Worm (Caenorhabditis elegans) whole organism, L4 larva: ENCODE results near the gene bgnt-1.1.

Experiments used
- F10B5.3 ChIP-seq: sonication (generic microtip); optimal IDR thresholded peaks from 2 replicates; lab custom pipeline; 2016; ENCODE audit warnings: mild to moderate bottlenecking, missing genetic modification characterization, missing compliant biosample characterization
- F49E8.2 ChIP-seq: sonication (generic microtip); optimal IDR thresholded peaks from 2 replicates; lab custom pipeline; 2016; ENCODE audit warnings: missing compliant biosample characterization, mild to moderate bottlenecking, missing genetic modification characterization, borderline replicate concordance
- R02D3.7 ChIP-seq: fragments of 150-350 bp; sonication (generic microtip); optimal IDR thresholded peaks from 3 replicates; lab custom pipeline; 2014; ENCODE audit warnings: missing biosample characterization, missing genetic modification characterization
- T20F7.1 ChIP-seq: fragments of 200-800 bp; sonication (Bioruptor generic); optimal IDR thresholded peaks from 2 replicates; lab custom pipeline; 2018; ENCODE audit warnings: mild to moderate bottlenecking, missing genetic modification characterization, missing compliant biosample characterization
- T26A8.4 ChIP-seq: fragments of 200-800 bp; sonication (Bioruptor generic); IDR thresholded peaks from 2 replicates; pipeline ENCODE4 v1.3.6; 2022; ENCODE audit warnings: missing genetic modification characterization, missing compliant biosample characterization
- Y105C5A.15 ChIP-seq: fragments of 200-800 bp; sonication (Bioruptor generic); IDR thresholded peaks from 2 replicates; pipeline ENCODE4 v1.3.6; 2022; ENCODE audit warnings: missing genetic modification characterization, missing compliant biosample characterization
- Y48G9A.11 ChIP-seq: fragments of 200-800 bp; sonication (Bioruptor generic); IDR thresholded peaks from 2 replicates; pipeline ENCODE4 v1.3.6; 2022; ENCODE audit warnings: missing genetic modification reagents, missing genetic modification characterization, missing compliant biosample characterization
- Y75B8A.6 ChIP-seq: fragments of 200-800 bp; sonication (Bioruptor generic); IDR thresholded peaks from 2 replicates; pipeline ENCODE4 v1.3.6; 2022; ENCODE audit warnings: missing genetic modification reagents, missing genetic modification characterization, missing compliant biosample characterization
- aha-1 ChIP-seq: fragments of 150-350 bp; peaks from one replicate; lab custom pipeline; 2014; ENCODE audit warnings: missing biosample characterization, missing genetic modification characterization
- ama-1 ChIP-seq: fragments of 150-350 bp; optimal IDR thresholded peaks from 2 replicates; lab custom pipeline; 2014; ENCODE audit warnings: inconsistent platforms, mixed read lengths
- ceh-20 ChIP-seq: fragments of 200-800 bp; sonication (Bioruptor generic); IDR thresholded peaks from 2 replicates; pipeline ENCODE4 v1.3.6; 2022; ENCODE audit warnings: missing genetic modification reagents, missing genetic modification characterization, missing compliant biosample characterization
- ceh-62 ChIP-seq: sonication (generic microtip); optimal IDR thresholded peaks from 2 replicates; lab custom pipeline; 2017; ENCODE audit warnings: missing biosample characterization, missing genetic modification characterization
- ces-1 ChIP-seq: fragments of 150-350 bp; sonication (generic microtip); optimal IDR thresholded peaks from 4 replicates; lab custom pipeline; 2014; ENCODE audit warnings: missing biosample characterization, missing genetic modification reagents, missing genetic modification characterization
- ctbp-1 ChIP-seq: fragments of 200-800 bp; sonication (Bioruptor generic); IDR thresholded peaks from 2 replicates; pipeline ENCODE4 v1.3.6; 2022; ENCODE audit warnings: missing genetic modification reagents, missing genetic modification characterization, missing compliant biosample characterization
- daf-12 ChIP-seq: fragments of 150-350 bp; optimal IDR thresholded peaks from 2 replicates; lab custom pipeline; 2014; ENCODE audit warnings: missing biosample characterization, missing genetic modification reagents, missing genetic modification characterization
- daf-16 ChIP-seq, 3 experiments: sonication (generic microtip); optimal IDR thresholded peaks; 2 replicates each; lab custom pipeline; 2016 to 2017; ENCODE audit warnings: missing genetic modification characterization in 3 of 3, missing genetic modification reagents in 3 of 3, mild to moderate bottlenecking in 2 of 3, missing compliant biosample characterization in 2 of 3, missing biosample characterization in 1 of 3, moderate library complexity in 1 of 3
- dmd-6 ChIP-seq: fragments of 200-800 bp; sonication (Bioruptor generic); IDR thresholded peaks from 2 replicates; pipeline ENCODE4 v1.3.6; 2022; ENCODE audit warnings: missing genetic modification reagents, missing genetic modification characterization, missing compliant biosample characterization
- duxl-1 ChIP-seq: sonication (generic microtip); optimal IDR thresholded peaks from 2 replicates; lab custom pipeline; 2016; ENCODE audit warnings: mild to moderate bottlenecking, missing genetic modification characterization, moderate library complexity, missing compliant biosample characterization; ENCODE audit not compliant: poor library complexity
- dve-1 ChIP-seq: sonication (generic microtip); optimal IDR thresholded peaks from 2 replicates; lab custom pipeline; 2017; ENCODE audit warnings: antibody characterized with exemption, mild to moderate bottlenecking, missing genetic modification characterization, missing compliant biosample characterization; ENCODE audit not compliant: insufficient read depth
- egl-27 ChIP-seq: sonication (generic microtip); optimal IDR thresholded peaks from 3 replicates; lab custom pipeline; 2017; ENCODE audit warnings: missing biosample characterization, missing genetic modification reagents, missing genetic modification characterization
- egl-43 ChIP-seq: fragments of 200-800 bp; sonication (Bioruptor generic); IDR thresholded peaks from 2 replicates; pipeline ENCODE4 v1.3.6; 2022; ENCODE audit warnings: missing genetic modification reagents, missing genetic modification characterization, missing compliant biosample characterization
- fkh-10 ChIP-seq: fragments of 150-350 bp; optimal IDR thresholded peaks from 2 replicates; lab custom pipeline; 2014; ENCODE audit warnings: missing biosample characterization, missing genetic modification reagents, missing genetic modification characterization
- fos-1 ChIP-seq: fragments of 150-350 bp; optimal IDR thresholded peaks from 2 replicates; lab custom pipeline; 2014; ENCODE audit warnings: missing biosample characterization, missing genetic modification characterization
- gei-8 ChIP-seq: fragments of 200-800 bp; sonication (Bioruptor generic); optimal IDR thresholded peaks from 2 replicates; lab custom pipeline; 2018; ENCODE audit warnings: mild to moderate bottlenecking, missing genetic modification characterization, missing compliant biosample characterization
- hmg-1.1 ChIP-seq: fragments of 200-800 bp; sonication (Bioruptor generic); IDR thresholded peaks from 2 replicates; pipeline ENCODE4 v1.3.6; 2022; ENCODE audit warnings: missing genetic modification reagents, missing genetic modification characterization, missing compliant biosample characterization
- jun-1 ChIP-seq: fragments of 150-350 bp; optimal IDR thresholded peaks from 2 replicates; lab custom pipeline; 2014; ENCODE audit warnings: missing biosample characterization, missing genetic modification reagents, missing genetic modification characterization
- lin-15B ChIP-seq: fragments of 150-350 bp; sonication (generic microtip); optimal IDR thresholded peaks from 3 replicates; lab custom pipeline; 2014; ENCODE audit warnings: missing biosample characterization, missing genetic modification characterization
- lin-29 ChIP-seq: fragments of 200-800 bp; sonication (Bioruptor generic); IDR thresholded peaks from 2 replicates; pipeline ENCODE4 v1.3.6; 2022; ENCODE audit warnings: missing genetic modification reagents, missing genetic modification characterization, missing compliant biosample characterization
- lin-38 ChIP-seq: fragments of 200-800 bp; sonication (Bioruptor generic); IDR thresholded peaks from 2 replicates; pipeline ENCODE4 v1.3.6; 2022; ENCODE audit warnings: missing genetic modification reagents, missing genetic modification characterization, missing compliant biosample characterization
- lin-39 ChIP-seq: fragments of 150-350 bp; optimal IDR thresholded peaks from 2 replicates; lab custom pipeline; 2014; ENCODE audit warnings: missing biosample characterization, missing genetic modification reagents, missing genetic modification characterization
- lir-3 ChIP-seq: sonication (generic microtip); optimal IDR thresholded peaks from 2 replicates; lab custom pipeline; 2016; ENCODE audit warnings: mild to moderate bottlenecking, missing genetic modification characterization, missing compliant biosample characterization
- madf-9 ChIP-seq: fragments of 200-800 bp; sonication (Bioruptor generic); conservative IDR thresholded peaks from 2 replicates; pipeline ENCODE4 v1.3.6; 2022; ENCODE audit warnings: missing genetic modification reagents, missing genetic modification characterization, missing compliant biosample characterization
- mdt-29 ChIP-seq: fragments of 200-800 bp; sonication (Bioruptor generic); IDR thresholded peaks from 2 replicates; pipeline ENCODE4 v1.3.6; 2022; ENCODE audit warnings: missing genetic modification reagents, missing genetic modification characterization, missing compliant biosample characterization
- mep-1 ChIP-seq: fragments of 150-350 bp; sonication (generic microtip); optimal IDR thresholded peaks from 3 replicates; lab custom pipeline; 2014; ENCODE audit warnings: missing biosample characterization, missing genetic modification characterization
- mes-2 ChIP-seq: sonication (generic microtip); optimal IDR thresholded peaks from 2 replicates; lab custom pipeline; 2016; ENCODE audit warnings: missing genotype, mild to moderate bottlenecking, missing genetic modification characterization, missing compliant biosample characterization; ENCODE audit not compliant: poor library complexity, severe bottlenecking
- nhr-11 ChIP-seq: fragments of 150-350 bp; optimal IDR thresholded peaks from 2 replicates; lab custom pipeline; 2014; ENCODE audit warnings: missing biosample characterization, missing genetic modification characterization
- nhr-25 ChIP-seq: sonication (generic microtip); optimal IDR thresholded peaks from 2 replicates; lab custom pipeline; 2017; ENCODE audit warnings: missing genetic modification characterization, mild to moderate bottlenecking, missing compliant biosample characterization, antibody characterized with exemption, moderate library complexity, borderline replicate concordance; ENCODE audit not compliant: insufficient read depth
- nhr-41 ChIP-seq: fragments of 200-800 bp; sonication (Bioruptor generic); IDR thresholded peaks from 2 replicates; pipeline ENCODE4 v1.3.6; 2022; ENCODE audit warnings: missing genetic modification reagents, missing genetic modification characterization, missing compliant biosample characterization
- nhr-48 ChIP-seq: sonication (generic microtip); optimal IDR thresholded peaks from 2 replicates; lab custom pipeline; 2016; ENCODE audit warnings: mild to moderate bottlenecking, missing genetic modification characterization, missing compliant biosample characterization
- nhr-76 ChIP-seq: fragments of 150-350 bp; optimal IDR thresholded peaks from 2 replicates; lab custom pipeline; 2014; ENCODE audit warnings: missing biosample characterization, missing genetic modification characterization
- pha-4 ChIP-seq, 2 experiments: fragments of 150-350 bp in 1 of 2; fragments of 200-800 bp in 1 of 2; sonication (Bioruptor generic) in 1 of 2; IDR thresholded peaks in 1 of 2; optimal IDR thresholded peaks in 1 of 2; 2 replicates each; pipeline versions ENCODE4 v1.3.6 to Lab custom; 2014 to 2022; ENCODE audit warnings: missing genetic modification characterization in 2 of 2, missing genetic modification reagents in 2 of 2, missing biosample characterization in 1 of 2, missing compliant biosample characterization in 1 of 2
- rbr-2 ChIP-seq: sonication (generic microtip); optimal IDR thresholded peaks from 2 replicates; lab custom pipeline; 2016; ENCODE audit warnings: missing genotype, missing genetic modification characterization, missing compliant biosample characterization
- skn-1 ChIP-seq: fragments of 150-350 bp; optimal IDR thresholded peaks from 2 replicates; lab custom pipeline; 2014; ENCODE audit warnings: missing biosample characterization, missing genetic modification characterization
- snpc-4 ChIP-seq: fragments of 150-350 bp; optimal IDR thresholded peaks from 2 replicates; lab custom pipeline; 2014; ENCODE audit warnings: missing biosample characterization, missing genetic modification characterization
- unc-62 ChIP-seq, 3 experiments: fragments of 150-350 bp in 1 of 3; sonication (generic microtip); optimal IDR thresholded peaks in 2 of 3; peaks in 1 of 3; 1 replicate in 1 of 3; 2 replicates in 2 of 3; lab custom pipeline; 2014 to 2017; ENCODE audit warnings: missing biosample characterization in 3 of 3, missing genetic modification characterization in 3 of 3, missing genetic modification reagents in 3 of 3, missing genotype in 1 of 3
- vab-7 ChIP-seq: fragments of 200-800 bp; sonication (Bioruptor generic); IDR thresholded peaks from 2 replicates; pipeline ENCODE4 v1.3.6; 2022; ENCODE audit warnings: missing genetic modification reagents, missing genetic modification characterization, missing compliant biosample characterization
- zfp-2 ChIP-seq: sonication (generic microtip); optimal IDR thresholded peaks from 2 replicates; lab custom pipeline; 2016; ENCODE audit warnings: mild to moderate bottlenecking, missing genetic modification characterization, missing compliant biosample characterization
- zip-2 ChIP-seq: fragments of 150-350 bp; optimal IDR thresholded peaks from 2 replicates; lab custom pipeline; 2014; ENCODE audit warnings: missing biosample characterization, missing genetic modification characterization

Gene bgnt-1.1

DNA sequence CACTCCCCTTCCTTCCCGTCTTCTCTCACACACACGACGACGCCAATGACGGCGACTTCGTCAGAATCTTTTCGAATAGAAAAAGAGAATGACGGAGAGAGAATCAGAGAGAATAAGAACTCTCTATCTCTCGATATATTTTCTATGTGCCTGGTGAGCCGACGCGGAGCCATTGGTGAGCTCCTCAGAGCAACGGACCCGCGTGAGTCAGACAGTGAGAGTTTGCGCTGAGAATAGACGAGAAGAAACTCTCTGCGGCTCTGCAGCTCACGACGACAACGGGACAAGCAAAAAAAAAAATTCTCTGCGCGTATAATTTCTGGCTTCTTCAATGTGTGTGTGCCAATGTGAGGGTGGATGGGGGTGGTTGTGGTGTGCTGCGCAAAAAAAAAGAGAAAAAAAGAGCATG is 27.4 kb downstream of the bgnt-1.1 start (continued):
- TF ChIP-seq ctbp-1 (GFP tag; lab: Robert Waterston, UW) (peak; percentile 74), mes-2 (tag; lab: Kevin White, UChicago) (peak; percentile 31), nhr-48 (tag; lab: Kevin White, UChicago) (no peak), zip-2 (tag; lab: Kevin White, UChicago) (no peak), egl-43 (GFP tag; lab: Robert Waterston, UW) (0 out of 2 replicates have a peak, but pooled peaks have one; percentile 60), fos-1 (no peak), egl-27 (tag; lab: Kevin White, UChicago) (no peak), T26A8.4 (no peak), mep-1 (tag; lab: Kevin White, UChicago) (peak; percentile 82), aha-1 (tag; lab: Kevin White, UChicago) (no peak), dmd-6 (GFP tag; lab: Robert Waterston, UW) (peak; percentile 29; the same call in 1 of the 2 replicates), ceh-62 (tag; lab: Kevin White, UChicago) (no peak), pha-4 (GFP tag; IDR thresholded peaks at IDR 0.05; lab: Robert Waterston, UW) (no peak), pha-4 (tag; optimal IDR thresholded peaks at IDR 0.05; lab: Kevin White, UChicago) (no peak), daf-16 (GFP tag; optimal IDR thresholded peaks at IDR 0.05; lab: Kevin White, UChicago) (no peak), daf-16 (tag; optimal IDR thresholded peaks at IDR 0.05; lab: Kevin White, UChicago) (no peak), T20F7.1 (no peak), dve-1 (no peak), jun-1 (tag; lab: Kevin White, UChicago) (no peak), duxl-1 (tag; lab: Kevin White, UChicago) (no peak), vab-7 (GFP tag; lab: Robert Waterston, UW) (peak; percentile 43), lin-29 (GFP tag; lab: Robert Waterston, UW) (no peak), R02D3.7 (no peak), ceh-20 (no peak), nhr-76 (tag; lab: Kevin White, UChicago) (no peak), unc-62 (GFP tag; optimal IDR thresholded peaks at IDR 0.05 in 1 of 2; lab: Kevin White, UChicago) (peak in 1 of 2 experiments; percentile 69), unc-62 (tag; optimal IDR thresholded peaks at IDR 0.05; lab: Kevin White, UChicago) (no peak), ces-1 (GFP tag; lab: Kevin White, UChicago) (no peak), daf-12 (tag; lab: Kevin White, UChicago) (no peak), Y75B8A.6 (GFP tag; lab: Robert Waterston, UW) (no peak), lin-38 (GFP tag; lab: Robert Waterston, UW) (no peak), lir-3 (tag; lab: Kevin White, UChicago) (no peak), zfp-2 (tag; lab: Kevin White, UChicago) (no peak), nhr-41 (GFP tag; lab: Robert Waterston, UW) (no peak), F49E8.2 (tag; lab: Kevin White, UChicago) (no peak), nhr-25 (no peak), rbr-2 (tag; lab: Kevin White, UChicago) (peak; percentile 73), snpc-4 (no peak), madf-9 (GFP tag; lab: Robert Waterston, UW) (no peak), Y105C5A.15 (GFP tag; lab: Robert Waterston, UW) (no peak), mdt-29 (GFP tag; lab: Robert Waterston, UW) (no peak), hmg-1.1 (GFP tag; lab: Robert Waterston, UW) (peak; percentile 71), ama-1 (no peak), lin-39 (tag; lab: Kevin White, UChicago) (no peak), Y48G9A.11 (no peak), fkh-10 (GFP tag; lab: Kevin White, UChicago) (peak; percentile 63), skn-1 (tag; lab: Kevin White, UChicago) (no peak), lin-15B (no peak), F10B5.3 (tag; lab: Kevin White, UChicago) (no peak), gei-8 (GFP tag; lab: Kevin White, UChicago) (peak; percentile 61), nhr-11 (tag; lab: Kevin White, UChicago) (peak; percentile 42)
